Worm (Caenorhabditis elegans): Measurements from ENCODE around the gene clec-21.

ce11 chrII:1576772-1577171 lies 7.3 kb downstream of the clec-21 start:
- no peak for TF ChIP-seq nhr-237 (tag; optimal IDR thresholded peaks at IDR 0.05)
- TF ChIP-seq nhr-23 (tag; optimal IDR thresholded peaks at IDR 0.05): no peak
- TF ChIP-seq aly-2 (tag; optimal IDR thresholded peaks at IDR 0.05): no peak
- TF ChIP-seq blmp-1 (tag; optimal IDR thresholded peaks at IDR 0.05; ENCODE audit: insufficient read depth): no peak
- no peak for TF ChIP-seq mdl-1 (tag; optimal IDR thresholded peaks at IDR 0.05)
- no peak for TF ChIP-seq gmeb-1 (tag; optimal IDR thresholded peaks at IDR 0.05)
- no peak for TF ChIP-seq lsy-2 (tag; optimal IDR thresholded peaks at IDR 0.05)
- no peak for TF ChIP-seq alr-1 (tag; optimal IDR thresholded peaks at IDR 0.05)
- no peak for TF ChIP-seq nhr-11 (tag; optimal IDR thresholded peaks at IDR 0.05)
- TF ChIP-seq egl-27 (tag; optimal IDR thresholded peaks at IDR 0.05): no peak
- TF ChIP-seq elt-3 (tag; optimal IDR thresholded peaks at IDR 0.05): no peak
